Fruit fly (Drosophila melanogaster) whole organism, prepupa: ENCODE results near the gene RpL13A.

Experiments used
- CG10631 ChIP-seq: fragments of 200-800 bp; sonication (Bioruptor generic); optimal IDR thresholded peaks from 2 replicates; lab custom pipeline; 2016; ENCODE audit warnings: missing biosample characterization, missing genetic modification characterization
- CG11294 ChIP-seq: fragments of 200-800 bp; sonication (Bioruptor generic); IDR thresholded peaks from 2 replicates; pipeline ENCODE4 v1.3.6; 2022; ENCODE audit warnings: missing biosample characterization, missing genetic modification characterization
- CG11762 ChIP-seq: fragments of 200-800 bp; sonication (Bioruptor generic); optimal IDR thresholded peaks from 3 replicates; lab custom pipeline; 2016; ENCODE audit warnings: missing biosample characterization, missing genetic modification characterization; ENCODE audit not compliant: insufficient read depth
- CG11902 ChIP-seq: fragments of 200-800 bp; sonication (Bioruptor generic); optimal IDR thresholded peaks from 3 replicates; lab custom pipeline; 2016; ENCODE audit warnings: missing biosample characterization, missing genetic modification characterization
- CG15336 ChIP-seq: fragments of 200-800 bp; sonication (Bioruptor generic); IDR thresholded peaks from 2 replicates; pipeline ENCODE4 v1.3.6; 2022; ENCODE audit warnings: missing biosample characterization, missing genetic modification characterization
- CG1621 ChIP-seq: fragments of 200-800 bp; sonication (Bioruptor generic); optimal IDR thresholded peaks from 3 replicates; lab custom pipeline; 2018; ENCODE audit warnings: missing biosample characterization, mild to moderate bottlenecking, missing genetic modification characterization
- CG16779 ChIP-seq: fragments of 200-800 bp; sonication (Bioruptor generic); optimal IDR thresholded peaks from 3 replicates; lab custom pipeline; 2017; ENCODE audit warnings: missing biosample characterization, mild to moderate bottlenecking, missing genetic modification characterization
- CG31627 ChIP-seq: fragments of 200-800 bp; sonication (Bioruptor generic); optimal IDR thresholded peaks from 3 replicates; lab custom pipeline; 2016; ENCODE audit warnings: missing biosample characterization, missing genetic modification characterization
- CG32006 ChIP-seq: fragments of 200-800 bp; sonication (Bioruptor generic); optimal IDR thresholded peaks from 3 replicates; lab custom pipeline; 2017; ENCODE audit warnings: missing biosample characterization, mild to moderate bottlenecking, missing genetic modification characterization
- CG34406 ChIP-seq: fragments of 200-800 bp; sonication (Bioruptor generic); optimal IDR thresholded peaks from 3 replicates; lab custom pipeline; 2016; ENCODE audit warnings: missing biosample characterization, missing genetic modification characterization
- CG6792 ChIP-seq: fragments of 200-800 bp; sonication (Bioruptor generic); optimal IDR thresholded peaks from 3 replicates; lab custom pipeline; 2016; ENCODE audit warnings: missing biosample characterization, missing genetic modification characterization
- CG6808 ChIP-seq: fragments of 200-800 bp; sonication (Bioruptor generic); optimal IDR thresholded peaks from 3 replicates; lab custom pipeline; 2017; ENCODE audit warnings: missing biosample characterization, missing genetic modification characterization, mild to moderate bottlenecking, moderate library complexity, missing genetic modification reagents
- CG6854 ChIP-seq: fragments of 200-800 bp; sonication (Bioruptor generic); optimal IDR thresholded peaks from 2 replicates; lab custom pipeline; 2017; ENCODE audit warnings: missing biosample characterization, mild to moderate bottlenecking, missing genetic modification characterization
- CG8119 ChIP-seq: fragments of 200-800 bp; sonication (Bioruptor generic); IDR thresholded peaks from 3 replicates; pipeline ENCODE4 v1.3.6; 2022; ENCODE audit warnings: missing biosample characterization, missing genetic modification characterization
- CG8632 ChIP-seq: fragments of 200-800 bp; sonication (Bioruptor generic); optimal IDR thresholded peaks from 3 replicates; lab custom pipeline; 2016; ENCODE audit warnings: missing biosample characterization, missing genetic modification characterization
- CG9139 ChIP-seq: fragments of 200-800 bp; sonication (Bioruptor generic); optimal IDR thresholded peaks from 3 replicates; lab custom pipeline; 2017; ENCODE audit warnings: missing biosample characterization, mild to moderate bottlenecking, missing genetic modification characterization
- Eip75B ChIP-seq: fragments of 200-800 bp; sonication (Bioruptor generic); optimal IDR thresholded peaks from 3 replicates; lab custom pipeline; 2016; ENCODE audit warnings: missing biosample characterization, missing genetic modification characterization
- Eip78C ChIP-seq: fragments of 200-800 bp; sonication (Bioruptor generic); peaks from one replicate; lab custom pipeline; 2016; ENCODE audit warnings: missing biosample characterization, missing genetic modification characterization
- Hr38 ChIP-seq: sonication (Bioruptor generic); optimal IDR thresholded peaks from 2 replicates; lab custom pipeline; 2016; ENCODE audit warnings: missing biosample characterization, missing genetic modification characterization
- Met ChIP-seq: fragments of 200-800 bp; sonication (Bioruptor generic); optimal IDR thresholded peaks from 3 replicates; lab custom pipeline; 2016; ENCODE audit warnings: missing biosample characterization, missing genetic modification characterization
- Smox ChIP-seq: fragments of 200-800 bp; sonication (Bioruptor generic); optimal IDR thresholded peaks from 3 replicates; lab custom pipeline; 2016; ENCODE audit warnings: missing biosample characterization, missing genetic modification characterization
- Sox14 ChIP-seq: fragments of 200-800 bp; sonication (Bioruptor generic); optimal IDR thresholded peaks from 3 replicates; lab custom pipeline; 2016; ENCODE audit warnings: missing biosample characterization, missing genetic modification characterization
- Sox15 ChIP-seq: fragments of 200-800 bp; sonication (Bioruptor generic); optimal IDR thresholded peaks from 3 replicates; lab custom pipeline; 2016; ENCODE audit warnings: missing biosample characterization, missing genetic modification characterization
- achi ChIP-seq: fragments of 200-800 bp; sonication (Bioruptor generic); optimal IDR thresholded peaks from 3 replicates; lab custom pipeline; 2016; ENCODE audit warnings: missing biosample characterization, missing genetic modification characterization
- acj6 ChIP-seq: fragments of 200-800 bp; sonication (Bioruptor generic); optimal IDR thresholded peaks from 3 replicates; lab custom pipeline; 2016; ENCODE audit warnings: missing biosample characterization, missing genetic modification characterization
- cyc ChIP-seq: fragments of 200-800 bp; sonication (Bioruptor generic); optimal IDR thresholded peaks from 3 replicates; lab custom pipeline; 2016; ENCODE audit warnings: missing biosample characterization, missing genetic modification characterization
- dsx ChIP-seq: fragments of 200-800 bp; optimal IDR thresholded peaks from 3 replicates; lab custom pipeline; 2019; ENCODE audit warnings: missing biosample characterization, mild to moderate bottlenecking, missing genetic modification characterization, moderate library complexity; ENCODE audit not compliant: poor library complexity, severe bottlenecking
- esn ChIP-seq: fragments of 200-800 bp; sonication (Bioruptor generic); optimal IDR thresholded peaks from 2 replicates; lab custom pipeline; 2016; ENCODE audit warnings: missing biosample characterization, mild to moderate bottlenecking, missing genetic modification characterization, moderate library complexity
- fd59A ChIP-seq: fragments of 200-800 bp; sonication (Bioruptor generic); optimal IDR thresholded peaks from 2 replicates; lab custom pipeline; 2017; ENCODE audit warnings: missing biosample characterization, mild to moderate bottlenecking, missing genetic modification characterization, missing genetic modification reagents
- fd85E ChIP-seq: fragments of 200-800 bp; sonication (Bioruptor generic); optimal IDR thresholded peaks from 3 replicates; lab custom pipeline; 2016; ENCODE audit warnings: missing biosample characterization, missing genetic modification characterization
- fkh ChIP-seq: fragments of 200-800 bp; sonication (Bioruptor generic); optimal IDR thresholded peaks from 3 replicates; lab custom pipeline; 2017; ENCODE audit warnings: missing biosample characterization, mild to moderate bottlenecking, missing genetic modification characterization, moderate library complexity
- lz ChIP-seq: fragments of 200-800 bp; sonication (Bioruptor generic); optimal IDR thresholded peaks from 3 replicates; lab custom pipeline; 2016; ENCODE audit warnings: missing biosample characterization, missing genetic modification characterization
- net ChIP-seq: fragments of 200-800 bp; sonication (Bioruptor generic); optimal IDR thresholded peaks from 3 replicates; lab custom pipeline; 2016; ENCODE audit warnings: missing biosample characterization, missing genetic modification characterization
- spab ChIP-seq: fragments of 200-800 bp; sonication (Bioruptor generic); optimal IDR thresholded peaks from 2 replicates; lab custom pipeline; 2017; ENCODE audit warnings: missing biosample characterization, mild to moderate bottlenecking, missing genetic modification characterization, missing genetic modification reagents
- svp ChIP-seq: fragments of 200-800 bp; sonication (Bioruptor generic); peaks from one replicate; lab custom pipeline; 2016; ENCODE audit warnings: missing biosample characterization, missing genetic modification characterization
- vri ChIP-seq: fragments of 200-800 bp; sonication (Bioruptor generic); optimal IDR thresholded peaks from 3 replicates; lab custom pipeline; 2016; ENCODE audit warnings: missing biosample characterization, mild to moderate bottlenecking, missing genetic modification characterization

RpL13A gene

DNA sequence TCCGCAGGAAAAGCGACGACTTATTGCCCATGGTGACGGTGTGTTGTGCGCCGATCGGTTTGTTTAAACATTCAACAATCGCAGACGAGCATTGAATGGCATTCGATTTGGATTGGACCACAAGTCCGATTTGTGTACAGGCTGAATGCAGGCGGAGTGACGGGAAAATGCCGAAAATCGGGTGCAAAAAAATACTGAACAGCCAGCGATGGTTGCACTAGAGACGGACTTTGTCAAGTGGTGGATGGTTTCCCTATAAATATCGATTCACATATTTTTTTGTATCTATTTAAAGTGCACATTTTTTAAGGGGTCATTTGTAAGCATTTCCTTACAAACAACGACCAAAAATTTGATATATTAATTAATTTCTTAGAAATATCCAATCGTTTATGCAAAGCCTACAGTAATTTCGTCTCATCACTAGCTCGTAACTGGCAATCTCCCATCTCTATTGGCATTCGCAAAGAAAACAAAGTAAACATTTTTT is 30.5 kb downstream of the RpL13A start, which contains the start of the genes elm and MED27 (continued):
- TF ChIP-seq CG16779 (tag; lab: Kevin White, UChicago) (no peak), CG11762 (peak; percentile 81), CG11902 (GFP tag; lab: Kevin White, UChicago) (peak; percentile 93), CG10631 (GFP tag; lab: Kevin White, UChicago) (peak; percentile 94), CG34406 (GFP tag; lab: Kevin White, UChicago) (peak; percentile 86), CG6808 (GFP tag; lab: Kevin White, UChicago) (peak; percentile 78), CG32006 (peak; percentile 88), Smox (GFP tag; lab: Kevin White, UChicago) (peak; percentile 92), fkh (GFP tag; lab: Kevin White, UChicago) (peak; percentile 96), Sox15 (peak; percentile 94), CG8632 (GFP tag; lab: Kevin White, UChicago) (peak; percentile 83), CG15336 (GFP tag; lab: Robert Waterston, UW) (peak; percentile 74), fd59A (GFP tag; lab: Kevin White, UChicago) (peak; percentile 80), CG6854 (peak; percentile 46)

DNA sequence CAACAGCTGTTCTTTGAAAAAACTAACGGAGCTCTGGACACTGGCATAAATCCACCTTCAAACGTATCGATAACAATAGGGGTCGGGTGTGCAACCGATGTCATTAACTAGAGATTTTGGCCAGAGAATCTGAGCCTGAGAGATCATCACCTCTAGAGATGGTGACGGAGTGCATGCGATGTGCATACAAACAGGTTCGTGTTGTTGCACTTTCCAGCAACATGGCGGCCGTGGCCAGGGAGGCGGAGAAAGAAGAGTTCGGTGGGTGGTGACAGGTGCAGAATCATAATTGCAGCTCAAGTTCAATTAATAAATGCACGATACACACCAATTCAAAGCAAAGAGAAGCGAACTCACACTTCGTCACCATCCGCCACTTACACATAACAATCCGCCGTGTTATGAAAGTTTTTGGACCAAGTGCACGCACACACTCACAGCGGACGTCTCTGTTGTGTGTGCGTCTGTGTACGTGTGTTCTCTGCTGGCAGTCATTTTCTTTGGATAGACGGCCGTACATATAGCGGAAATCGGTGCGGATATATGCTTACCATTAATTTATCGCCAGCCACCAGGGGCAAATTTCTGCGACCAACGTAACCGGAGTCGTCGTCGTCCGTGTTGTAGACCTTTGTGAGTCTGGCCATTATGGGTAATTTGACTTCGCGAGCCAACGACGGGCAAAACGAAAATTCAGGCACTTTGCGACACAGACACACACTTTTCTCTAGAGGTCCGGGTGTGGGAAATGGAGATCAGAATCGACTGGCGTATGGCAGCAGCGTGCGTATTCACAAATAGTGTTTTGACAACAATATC is 34.9 kb downstream of the RpL13A start:
- peak; percentile 16 for TF ChIP-seq esn (GFP tag; lab: Kevin White, UChicago)
- no peak for TF ChIP-seq fd85E (GFP tag; lab: Kevin White, UChicago)
- TF ChIP-seq dsx (GFP tag; lab: Kevin White, UChicago) = no peak
- peak; percentile 14 for TF ChIP-seq CG6792
- TF ChIP-seq Eip75B = peak; percentile 25
- TF ChIP-seq achi (GFP tag; lab: Kevin White, UChicago) = peak; percentile 2
- peak; percentile 27 for TF ChIP-seq net
- peak; percentile 94 for TF ChIP-seq svp
- TF ChIP-seq cyc (GFP tag; lab: Kevin White, UChicago) = peak; percentile 2
- peak; percentile 36; the same call in 1 of the 2 replicates for TF ChIP-seq CG15336 (GFP tag; lab: Robert Waterston, UW)
- peak; percentile 55 for TF ChIP-seq vri
- no peak for TF ChIP-seq CG32006
- TF ChIP-seq CG1621 (tag; lab: Kevin White, UChicago) = peak; percentile 55
- TF ChIP-seq CG9139 = no peak
- peak; percentile 19; the same call in 1 of the 3 replicates for TF ChIP-seq CG8119 (GFP tag; lab: Robert Waterston, UW)
- TF ChIP-seq Eip78C (GFP tag; lab: Kevin White, UChicago) = peak; percentile 77

DNA sequence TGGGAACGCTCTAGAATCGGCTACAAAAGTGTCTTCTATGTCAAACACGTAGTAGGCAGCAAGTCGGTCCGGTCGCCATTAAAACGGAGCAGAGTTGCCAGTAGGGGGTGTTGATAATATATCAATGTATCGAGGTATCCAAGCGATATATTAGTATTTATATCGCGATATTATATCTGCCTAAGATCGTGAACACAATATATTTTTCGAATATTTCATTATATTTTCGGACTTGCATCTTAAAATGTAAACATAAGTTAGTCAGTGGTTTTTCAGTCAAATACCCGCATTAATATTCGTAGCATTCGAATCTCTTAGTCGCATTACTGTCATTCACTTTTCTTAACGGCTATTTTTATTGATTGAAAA is 35.5 kb downstream of the RpL13A start, which contains the start of gene CG2182:
TSS of gene CG2182 (minus strand) at position 84 of the 369 bp plus-strand sequence.
- TF ChIP-seq CG11294 (GFP tag; lab: Robert Waterston, UW) (no peak), CG31627 (GFP tag; lab: Kevin White, UChicago) (peak; percentile 22), acj6 (GFP tag; lab: Kevin White, UChicago) (no peak), Sox14 (GFP tag; lab: Kevin White, UChicago) (no peak), dsx (GFP tag; lab: Kevin White, UChicago) (peak; percentile 18), Met (no peak), spab (GFP tag; lab: Kevin White, UChicago) (no peak), Hr38 (GFP tag; lab: Kevin White, UChicago) (no peak), lz (peak; percentile 36)
